Fruit fly (Drosophila melanogaster): Measurements from ENCODE around the gene CG13305.

- TF ChIP-seq Eip93F (GFP tag; optimal IDR thresholded peaks at IDR 0.05) (no peak), vri (GFP tag; optimal IDR thresholded peaks at IDR 0.05) (no peak)
Observed at dm6 chr3L:8670983-8671382, 24.4 kb upstream of the CG13305 start.

Data from whole organism, prepupa.